Worm (Caenorhabditis elegans) whole organism, late embryonic: Measurements from ENCODE around the gene srxa-6.

Experiments used
- C08G9.2 ChIP-seq: sonication (generic microtip); optimal IDR thresholded peaks from 2 replicates; lab custom pipeline; 2016; ENCODE audit warnings: mild to moderate bottlenecking, missing genetic modification characterization, moderate library complexity, missing compliant biosample characterization
- F13H6.1 ChIP-seq: sonication (generic microtip); optimal IDR thresholded peaks from 2 replicates; lab custom pipeline; 2016; ENCODE audit warnings: missing genetic modification characterization, missing compliant biosample characterization
- K02D7.2 ChIP-seq: sonication (generic microtip); optimal IDR thresholded peaks from 2 replicates; lab custom pipeline; 2017; ENCODE audit warnings: mild to moderate bottlenecking, missing genetic modification characterization, missing compliant biosample characterization
- ahr-1 ChIP-seq: sonication (generic microtip); optimal IDR thresholded peaks from 2 replicates; lab custom pipeline; 2016; ENCODE audit warnings: missing genetic modification characterization, missing compliant biosample characterization
- ama-1 ChIP-seq: fragments of 150-350 bp; optimal IDR thresholded peaks from 2 replicates; lab custom pipeline; 2014
- ceh-14 ChIP-seq: sonication (generic microtip); optimal IDR thresholded peaks from 2 replicates; lab custom pipeline; 2016; ENCODE audit warnings: missing genotype, missing genetic modification characterization, missing compliant biosample characterization
- ceh-18 ChIP-seq: sonication (generic microtip); optimal IDR thresholded peaks from 2 replicates; lab custom pipeline; 2016; ENCODE audit warnings: missing genetic modification characterization, missing compliant biosample characterization
- ceh-19 ChIP-seq: fragments of 200-800 bp; sonication (Bioruptor generic); optimal IDR thresholded peaks from 2 replicates; lab custom pipeline; 2018; ENCODE audit warnings: mild to moderate bottlenecking, missing genetic modification characterization, missing compliant biosample characterization
- ceh-22 ChIP-seq: sonication (generic microtip); optimal IDR thresholded peaks from 2 replicates; lab custom pipeline; 2017; ENCODE audit warnings: missing biosample characterization, missing genetic modification characterization
- ceh-30 ChIP-seq: fragments of 150-350 bp; optimal IDR thresholded peaks from 2 replicates; lab custom pipeline; 2014; ENCODE audit warnings: missing biosample characterization, missing genetic modification characterization
- ceh-31 ChIP-seq: sonication (generic microtip); optimal IDR thresholded peaks from 2 replicates; lab custom pipeline; 2016; ENCODE audit warnings: missing genetic modification characterization, missing compliant biosample characterization
- ceh-45 ChIP-seq: fragments of 200-800 bp; sonication (Bioruptor generic); IDR thresholded peaks from 2 replicates; pipeline ENCODE4 v1.3.6; 2022; ENCODE audit warnings: missing genetic modification reagents, missing genetic modification characterization, missing compliant biosample characterization
- ceh-48 ChIP-seq: sonication (generic microtip); optimal IDR thresholded peaks from 2 replicates; lab custom pipeline; 2016; ENCODE audit warnings: missing genetic modification characterization, inconsistent platforms, missing compliant biosample characterization
- ceh-6 ChIP-seq: fragments of 200-800 bp; sonication (Bioruptor generic); optimal IDR thresholded peaks from 2 replicates; lab custom pipeline; 2018; ENCODE audit warnings: mild to moderate bottlenecking, missing genetic modification characterization, missing compliant biosample characterization
- che-1 ChIP-seq: sonication (generic microtip); optimal IDR thresholded peaks from 2 replicates; lab custom pipeline; 2016; ENCODE audit warnings: mild to moderate bottlenecking, missing genetic modification characterization, missing compliant biosample characterization
- dmd-4 ChIP-seq: sonication (generic microtip); optimal IDR thresholded peaks from 2 replicates; lab custom pipeline; 2016; ENCODE audit warnings: borderline replicate concordance, missing genetic modification characterization, missing compliant biosample characterization
- elt-2 ChIP-seq: sonication (generic microtip); optimal IDR thresholded peaks from 2 replicates; lab custom pipeline; 2016; ENCODE audit warnings: missing genetic modification reagents, missing genetic modification characterization, missing compliant biosample characterization
- elt-4 ChIP-seq: sonication (generic microtip); optimal IDR thresholded peaks from 2 replicates; lab custom pipeline; 2016; ENCODE audit warnings: missing genetic modification characterization, missing compliant biosample characterization
- ets-4 ChIP-seq: sonication (generic microtip); optimal IDR thresholded peaks from 2 replicates; lab custom pipeline; 2016; ENCODE audit warnings: missing genetic modification characterization, missing compliant biosample characterization
- eyg-1 ChIP-seq: sonication (generic microtip); optimal IDR thresholded peaks from 2 replicates; lab custom pipeline; 2016; ENCODE audit warnings: missing genotype, missing genetic modification characterization, missing compliant biosample characterization
- fax-1 ChIP-seq: sonication (generic microtip); optimal IDR thresholded peaks from 2 replicates; lab custom pipeline; 2016; ENCODE audit warnings: missing genotype, missing genetic modification characterization, missing compliant biosample characterization
- gmeb-2 ChIP-seq: sonication (generic microtip); optimal IDR thresholded peaks from 2 replicates; lab custom pipeline; 2016; ENCODE audit warnings: missing genetic modification characterization, inconsistent platforms, missing compliant biosample characterization
- hlh-13 ChIP-seq: fragments of 200-800 bp; sonication (Bioruptor generic); optimal IDR thresholded peaks from 2 replicates; lab custom pipeline; 2018; ENCODE audit warnings: mild to moderate bottlenecking, missing genetic modification characterization, missing compliant biosample characterization
- hlh-15 ChIP-seq: sonication (generic microtip); optimal IDR thresholded peaks from 2 replicates; lab custom pipeline; 2016; ENCODE audit warnings: missing genetic modification characterization, missing compliant biosample characterization
- hlh-30 ChIP-seq: sonication (generic microtip); optimal IDR thresholded peaks from 2 replicates; lab custom pipeline; 2017; ENCODE audit warnings: antibody characterized with exemption, missing genetic modification characterization, missing compliant biosample characterization; ENCODE audit not compliant: insufficient read depth
- hlh-6 ChIP-seq: sonication (generic microtip); optimal IDR thresholded peaks from 2 replicates; lab custom pipeline; 2016; ENCODE audit warnings: missing genotype, missing genetic modification characterization, missing compliant biosample characterization
- lim-6 ChIP-seq: sonication (generic microtip); optimal IDR thresholded peaks from 2 replicates; lab custom pipeline; 2016; ENCODE audit warnings: missing genetic modification characterization, missing compliant biosample characterization
- lin-11 ChIP-seq: fragments of 200-800 bp; sonication (Bioruptor generic); optimal IDR thresholded peaks from 2 replicates; lab custom pipeline; 2018; ENCODE audit warnings: mild to moderate bottlenecking, missing genetic modification characterization, missing compliant biosample characterization
- mec-3 ChIP-seq: sonication (generic microtip); optimal IDR thresholded peaks from 2 replicates; lab custom pipeline; 2016; ENCODE audit warnings: borderline replicate concordance, missing genetic modification characterization, missing compliant biosample characterization
- nfya-1 ChIP-seq: sonication (generic microtip); optimal IDR thresholded peaks from 2 replicates; lab custom pipeline; 2017; ENCODE audit warnings: missing genetic modification characterization, mild to moderate bottlenecking, missing compliant biosample characterization, antibody characterized with exemption, moderate library complexity
- nhr-11 ChIP-seq: fragments of 150-350 bp; optimal IDR thresholded peaks from 2 replicates; lab custom pipeline; 2014; ENCODE audit warnings: missing biosample characterization, missing genetic modification characterization
- nhr-232 ChIP-seq: sonication (generic microtip); optimal IDR thresholded peaks from 2 replicates; lab custom pipeline; 2016; ENCODE audit warnings: missing genetic modification characterization, missing compliant biosample characterization
- npax-4 ChIP-seq: sonication (generic microtip); optimal IDR thresholded peaks from 2 replicates; lab custom pipeline; 2016; ENCODE audit warnings: missing genetic modification characterization, missing compliant biosample characterization
- odd-2 ChIP-seq: sonication (generic microtip); optimal IDR thresholded peaks from 2 replicates; lab custom pipeline; 2017; ENCODE audit warnings: antibody characterized with exemption, mild to moderate bottlenecking, missing genetic modification characterization, missing compliant biosample characterization
- pag-3 ChIP-seq: sonication (generic microtip); optimal IDR thresholded peaks from 2 replicates; lab custom pipeline; 2016; ENCODE audit warnings: missing compliant biosample characterization, missing genetic modification characterization, borderline replicate concordance
- pha-2 ChIP-seq: sonication (generic microtip); optimal IDR thresholded peaks from 2 replicates; lab custom pipeline; 2017; ENCODE audit warnings: mild to moderate bottlenecking, missing genetic modification characterization, missing compliant biosample characterization
- pros-1 ChIP-seq: fragments of 150-350 bp; optimal IDR thresholded peaks from 2 replicates; lab custom pipeline; 2014; ENCODE audit warnings: missing biosample characterization, missing genetic modification reagents, missing genetic modification characterization
- rnt-1 ChIP-seq: sonication (generic microtip); optimal IDR thresholded peaks from 2 replicates; lab custom pipeline; 2016; ENCODE audit warnings: missing genetic modification characterization, missing compliant biosample characterization
- sdc-2 ChIP-seq: sonication (generic microtip); optimal IDR thresholded peaks from 2 replicates; lab custom pipeline; 2016; ENCODE audit warnings: missing genotype, missing genetic modification characterization, missing compliant biosample characterization
- sox-2 ChIP-seq: fragments of 200-800 bp; sonication (Bioruptor generic); IDR thresholded peaks from 2 replicates; pipeline ENCODE4 v1.3.6; 2022; ENCODE audit warnings: missing genetic modification reagents, missing genetic modification characterization, missing compliant biosample characterization
- sox-4 ChIP-seq: sonication (generic microtip); optimal IDR thresholded peaks from 2 replicates; lab custom pipeline; 2017; ENCODE audit warnings: mild to moderate bottlenecking, missing genetic modification characterization, inconsistent platforms, missing compliant biosample characterization
- syd-9 ChIP-seq: sonication (generic microtip); optimal IDR thresholded peaks from 2 replicates; lab custom pipeline; 2016; ENCODE audit warnings: mild to moderate bottlenecking, missing genetic modification characterization, moderate library complexity, missing compliant biosample characterization
- tbx-2 ChIP-seq: sonication (generic microtip); optimal IDR thresholded peaks from 2 replicates; lab custom pipeline; 2016; ENCODE audit warnings: missing genetic modification characterization, missing compliant biosample characterization
- tbx-7 ChIP-seq: sonication (generic microtip); optimal IDR thresholded peaks from 2 replicates; lab custom pipeline; 2016; ENCODE audit warnings: missing genotype, missing genetic modification characterization, missing compliant biosample characterization
- ttx-3 ChIP-seq: sonication (generic microtip); optimal IDR thresholded peaks from 2 replicates; lab custom pipeline; 2016; ENCODE audit warnings: missing genetic modification reagents, missing genetic modification characterization, missing compliant biosample characterization
- unc-3 ChIP-seq, 2 experiments: fragments of 200-800 bp in 1 of 2; sonication (Bioruptor generic) in 1 of 2; sonication (generic microtip) in 1 of 2; conservative IDR thresholded peaks in 1 of 2; optimal IDR thresholded peaks in 1 of 2; 2 replicates each; pipeline versions ENCODE4 v1.3.6 to Lab custom; 2016 to 2022; ENCODE audit warnings: missing compliant biosample characterization in 2 of 2, missing genetic modification characterization in 2 of 2, missing genetic modification reagents in 1 of 2
- unc-42 ChIP-seq: sonication (generic microtip); optimal IDR thresholded peaks from 2 replicates; lab custom pipeline; 2016; ENCODE audit warnings: missing genotype, missing genetic modification characterization, missing compliant biosample characterization
- unc-86 ChIP-seq: sonication (generic microtip); optimal IDR thresholded peaks from 2 replicates; lab custom pipeline; 2016; ENCODE audit warnings: missing genetic modification characterization, missing compliant biosample characterization
- zip-5 ChIP-seq: sonication (generic microtip); optimal IDR thresholded peaks from 2 replicates; lab custom pipeline; 2016; ENCODE audit warnings: missing genetic modification characterization, missing compliant biosample characterization
- ztf-16 ChIP-seq: sonication (generic microtip); optimal IDR thresholded peaks from 2 replicates; lab custom pipeline; 2017; ENCODE audit warnings: missing genetic modification characterization, missing compliant biosample characterization

The srxa-6 gene

DNA sequence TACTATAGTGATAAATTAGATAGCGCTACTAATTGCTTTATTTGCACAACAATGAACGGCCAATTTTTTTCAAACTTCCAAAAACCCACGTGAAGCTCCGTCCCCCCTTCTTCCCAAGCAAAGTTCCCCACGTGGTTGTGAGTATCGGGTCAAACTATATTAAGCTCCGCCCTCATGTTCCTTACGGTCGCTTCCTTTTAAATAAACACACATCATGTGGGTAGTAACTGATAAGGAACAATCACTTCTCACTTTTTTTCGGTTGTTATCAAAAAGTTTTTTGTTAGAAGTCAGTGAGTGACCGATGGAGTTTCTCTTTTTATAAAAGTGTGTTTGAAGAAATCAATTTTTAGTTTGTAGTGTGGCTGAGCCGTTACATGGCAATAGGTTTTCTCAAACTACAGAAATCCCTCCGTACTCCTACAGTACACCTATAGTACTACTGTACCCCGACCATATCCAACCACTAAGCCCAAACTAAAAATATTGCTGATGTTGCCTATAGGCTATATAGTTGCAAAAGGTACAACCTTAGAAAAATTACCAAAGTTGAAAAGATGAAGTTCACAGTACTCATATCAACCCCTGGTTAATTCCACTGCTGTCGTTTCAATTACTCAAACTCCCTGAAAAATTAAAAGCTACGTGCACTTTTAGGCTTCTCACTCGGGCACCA is 22.3 kb upstream of the srxa-6 start:
- TF ChIP-seq lin-11 (tag; lab: Kevin White, UChicago) (no peak), elt-2 (tag; lab: Kevin White, UChicago) (peak; percentile 56)

DNA sequence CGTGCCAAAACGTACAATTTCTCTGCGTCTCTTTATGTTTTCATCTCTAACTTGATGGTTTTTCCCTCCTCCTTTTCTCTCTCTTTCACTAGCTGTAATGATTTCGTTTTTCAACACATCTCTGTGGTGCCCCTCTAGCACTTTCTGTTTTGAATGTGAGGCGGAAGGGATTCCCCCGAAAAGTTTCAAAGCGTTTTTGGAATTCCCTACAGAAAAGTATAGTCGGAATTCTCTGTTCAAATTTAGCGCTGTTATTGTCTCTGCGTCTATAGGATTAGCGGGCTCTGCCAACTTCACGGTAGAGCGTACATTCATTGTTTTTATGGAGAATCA is 21.8 kb upstream of the srxa-6 start:
- TF ChIP-seq hlh-13 (GFP tag; lab: Kevin White, UChicago) (no peak), pha-2 (tag; lab: Kevin White, UChicago) (no peak), unc-42 (tag; lab: Kevin White, UChicago) (peak; percentile 26), pros-1 (tag; lab: Kevin White, UChicago) (peak; percentile 31), K02D7.2 (tag; lab: Kevin White, UChicago) (no peak), odd-2 (no peak), tbx-7 (tag; lab: Kevin White, UChicago) (no peak), elt-4 (no peak), mec-3 (tag; lab: Kevin White, UChicago) (no peak), sox-4 (tag; lab: Kevin White, UChicago) (no peak), npax-4 (tag; lab: Kevin White, UChicago) (no peak), dmd-4 (tag; lab: Kevin White, UChicago) (no peak), ceh-30 (peak; percentile 45), ama-1 (no peak), nhr-11 (tag; lab: Kevin White, UChicago) (no peak), syd-9 (tag; lab: Kevin White, UChicago) (no peak), hlh-15 (no peak), unc-3 (GFP tag; conservative IDR thresholded peaks at IDR 0.05; lab: Robert Waterston, UW) (no peak), unc-3 (tag; optimal IDR thresholded peaks at IDR 0.05; lab: Kevin White, UChicago) (no peak), nhr-232 (tag; lab: Kevin White, UChicago) (no peak), ets-4 (tag; lab: Kevin White, UChicago) (no peak), sox-2 (GFP tag; lab: Robert Waterston, UW) (no peak), ahr-1 (no peak), gmeb-2 (no peak), lim-6 (tag; lab: Kevin White, UChicago) (no peak), nfya-1 (peak; percentile 24), ceh-14 (tag; lab: Kevin White, UChicago) (no peak), ceh-6 (no peak), eyg-1 (tag; lab: Kevin White, UChicago) (no peak), tbx-2 (tag; lab: Kevin White, UChicago) (peak; percentile 25), sdc-2 (tag; lab: Kevin White, UChicago) (no peak), fax-1 (no peak), F13H6.1 (no peak), ceh-48 (no peak), hlh-30 (peak; percentile 43), ceh-18 (tag; lab: Kevin White, UChicago) (peak; percentile 69), che-1 (tag; lab: Kevin White, UChicago) (no peak), ceh-31 (tag; lab: Kevin White, UChicago) (peak; percentile 15), pag-3 (tag; lab: Kevin White, UChicago) (no peak), unc-86 (tag; lab: Kevin White, UChicago) (no peak), hlh-6 (tag; lab: Kevin White, UChicago) (no peak), ztf-16 (tag; lab: Kevin White, UChicago) (no peak), ceh-22 (tag; lab: Kevin White, UChicago) (no peak), ceh-19 (GFP tag; lab: Kevin White, UChicago) (no peak), elt-2 (tag; lab: Kevin White, UChicago) (no peak), zip-5 (no peak), ttx-3 (tag; lab: Kevin White, UChicago) (no peak), C08G9.2 (tag; lab: Kevin White, UChicago) (no peak), lin-11 (tag; lab: Kevin White, UChicago) (no peak), ceh-45 (no peak), rnt-1 (tag; lab: Kevin White, UChicago) (peak; percentile 9)
